Fruit fly (Drosophila melanogaster) Kc167 (cell line): ENCODE results near the gene CG12680.

Source experiments
- Myc ChIP-seq: fragments of >200 bp; optimal IDR thresholded peaks from 2 replicates; lab custom pipeline; 2017; ENCODE audit warnings: missing external identifiers
- Sin3A ChIP-seq: fragments of >200 bp; optimal IDR thresholded peaks from 2 replicates; lab custom pipeline; 2018; ENCODE audit warnings: missing external identifiers
- h ChIP-seq: fragments of >200 bp; optimal IDR thresholded peaks from 3 replicates; lab custom pipeline; 2018; ENCODE audit warnings: missing external identifiers
- insv ChIP-seq: fragments of >200 bp; optimal IDR thresholded peaks from 3 replicates; lab custom pipeline; 2018; ENCODE audit warnings: missing external identifiers
- psq ChIP-seq: fragments of >200 bp; optimal IDR thresholded peaks from 2 replicates; lab custom pipeline; 2017; ENCODE audit warnings: missing external identifiers
- ttk ChIP-seq: sonication (Bioruptor generic); optimal IDR thresholded peaks from 2 replicates; lab custom pipeline; 2017; ENCODE audit warnings: missing external identifiers

The CG12680 gene

DNA sequence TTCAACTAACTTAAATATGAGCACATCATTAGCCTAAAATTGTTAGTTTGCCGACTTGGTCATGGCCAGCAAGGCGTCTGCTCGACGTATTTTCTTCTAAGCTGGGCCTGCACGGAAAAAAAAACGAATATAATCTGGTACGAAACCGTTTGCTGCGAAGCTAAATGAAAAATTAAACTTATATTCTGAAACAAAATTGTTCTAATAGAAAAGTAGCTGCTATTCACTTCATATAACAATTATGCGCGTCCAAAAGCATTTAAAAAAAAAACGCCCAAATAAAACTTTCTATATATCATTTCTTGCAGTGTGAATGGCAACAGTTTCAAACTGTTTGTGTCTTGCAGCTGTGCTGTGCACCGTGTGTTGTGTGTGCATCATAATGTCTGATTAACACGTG lies 15.8 kb downstream of the CG12680 start:
- TF ChIP-seq Myc (no peak), ttk (lab: Kevin White, UChicago) (no peak), h (lab: Kevin White, UChicago) (no peak), insv (lab: Kevin White, UChicago) (no peak), psq (lab: Kevin White, UChicago) (no peak), Sin3A (no peak)

DNA sequence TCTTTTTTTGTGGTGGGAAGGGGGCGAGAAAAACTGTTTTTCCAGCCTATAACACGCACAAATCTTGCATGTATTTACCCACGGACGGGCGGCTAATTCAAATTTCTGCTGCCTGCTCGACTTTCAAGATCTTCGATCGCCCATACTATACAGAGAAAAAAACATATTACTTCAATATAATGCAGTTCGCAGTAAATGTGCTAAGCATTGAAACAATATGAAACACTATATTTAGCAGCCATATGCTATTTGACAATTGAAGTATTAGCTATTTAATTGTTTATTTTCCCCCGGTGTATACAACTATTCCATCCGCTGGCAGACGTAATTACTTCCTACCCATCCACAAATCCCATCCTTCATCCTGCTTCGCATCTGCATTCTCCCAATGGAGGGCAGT lies 17.4 kb downstream of the CG12680 start:
- no peak for TF ChIP-seq insv (lab: Kevin White, UChicago)

DNA sequence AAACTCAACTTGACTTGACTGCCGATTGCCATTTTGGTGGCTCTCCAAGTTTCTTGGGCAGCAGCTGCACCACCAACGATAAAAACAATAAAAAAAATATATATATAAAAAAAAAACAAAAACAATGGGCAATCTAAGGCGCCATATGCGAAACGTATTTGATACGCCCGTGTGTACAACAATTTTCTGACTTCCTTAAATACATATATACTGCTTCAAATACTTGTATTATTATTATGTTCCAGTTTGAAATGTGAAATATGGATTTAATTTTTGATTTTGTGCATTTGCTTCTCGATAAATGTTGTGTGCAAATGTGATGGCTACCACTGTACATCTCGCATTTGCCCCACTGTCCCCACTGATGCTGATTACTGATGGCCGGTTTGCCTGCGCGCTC lies 21.8 kb downstream of the CG12680 start:
- no peak for TF ChIP-seq h (lab: Kevin White, UChicago)
- no peak for TF ChIP-seq psq (lab: Kevin White, UChicago)
- no peak for TF ChIP-seq Myc
- TF ChIP-seq insv (lab: Kevin White, UChicago) = no peak
- TF ChIP-seq Sin3A = no peak
- TF ChIP-seq ttk (lab: Kevin White, UChicago) = no peak

DNA sequence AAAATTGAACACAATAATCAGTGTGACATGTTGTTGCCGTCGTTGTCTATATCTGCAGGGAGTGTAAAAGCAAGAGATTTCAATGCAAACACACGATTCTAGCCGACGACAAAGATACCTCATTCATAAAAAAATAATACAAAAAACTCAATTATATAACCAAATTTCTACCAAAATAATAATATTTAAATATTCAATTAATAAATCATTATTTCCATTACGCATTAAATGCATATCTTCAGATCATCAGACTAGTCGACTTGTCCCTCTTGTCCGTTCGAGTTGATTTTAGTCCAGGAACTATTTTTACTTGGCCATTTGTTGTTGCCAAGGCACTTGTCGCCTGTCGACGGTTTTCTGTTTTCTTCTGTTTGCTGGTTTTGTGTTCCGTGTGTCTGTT lies 22.8 kb downstream of the CG12680 start:
- TF ChIP-seq psq (lab: Kevin White, UChicago) = no peak
- no peak for TF ChIP-seq ttk (lab: Kevin White, UChicago)
- no peak for TF ChIP-seq Sin3A
- no peak for TF ChIP-seq Myc
- TF ChIP-seq insv (lab: Kevin White, UChicago) = no peak
- no peak for TF ChIP-seq h (lab: Kevin White, UChicago)

DNA sequence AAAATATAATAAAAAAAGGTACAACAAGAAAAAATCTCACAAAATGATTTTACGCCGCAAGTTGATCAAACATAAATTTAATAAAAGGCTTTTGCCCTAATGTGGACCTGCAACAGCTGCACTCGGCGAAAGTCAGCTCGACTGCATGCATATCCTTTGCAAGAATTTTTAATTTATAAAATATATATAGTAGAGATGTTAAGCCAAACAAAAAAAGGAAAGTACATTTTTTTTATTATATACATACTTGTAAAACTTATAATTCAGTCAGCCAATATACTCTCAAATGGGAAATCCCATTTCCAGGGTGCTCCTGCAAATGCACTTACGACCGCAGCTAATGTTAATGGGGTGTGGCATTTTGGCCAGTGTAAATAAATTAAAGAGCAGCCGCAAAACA lies 28.0 kb downstream of the CG12680 start:
- no peak for TF ChIP-seq h (lab: Kevin White, UChicago)
- no peak for TF ChIP-seq Sin3A
- TF ChIP-seq Myc = no peak
- TF ChIP-seq psq (lab: Kevin White, UChicago) = no peak
- no peak for TF ChIP-seq ttk (lab: Kevin White, UChicago)
- no peak for TF ChIP-seq insv (lab: Kevin White, UChicago)

DNA sequence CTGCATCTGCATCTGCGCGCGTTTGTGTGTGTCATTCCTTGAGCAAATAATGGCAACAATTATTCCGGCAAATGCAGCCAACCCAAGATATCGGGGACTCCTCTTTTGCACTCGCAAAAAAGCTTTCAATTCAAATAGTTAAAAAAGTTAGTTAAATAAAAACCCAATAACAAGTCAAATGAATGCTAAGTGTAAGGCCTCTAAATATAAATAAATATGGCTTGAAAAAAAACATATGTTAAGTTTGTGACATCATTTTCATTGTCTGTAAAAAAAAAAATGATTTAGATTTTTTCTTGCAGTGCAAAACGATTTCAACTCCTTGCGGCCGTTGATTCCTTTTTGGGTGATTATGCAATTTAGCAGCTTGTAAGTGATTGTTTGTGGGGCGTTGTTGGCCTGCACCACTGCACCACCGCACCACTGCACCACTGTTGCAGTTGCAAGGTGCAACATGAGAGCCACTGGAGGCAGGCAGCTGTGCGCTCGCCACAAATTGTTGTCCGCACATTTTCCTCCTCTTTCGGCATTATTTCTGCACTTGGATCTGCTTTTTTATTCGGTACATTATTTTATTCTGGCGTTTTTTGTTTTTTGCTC lies 28.9 kb downstream of the CG12680 start:
- TF ChIP-seq Sin3A = no peak

DNA sequence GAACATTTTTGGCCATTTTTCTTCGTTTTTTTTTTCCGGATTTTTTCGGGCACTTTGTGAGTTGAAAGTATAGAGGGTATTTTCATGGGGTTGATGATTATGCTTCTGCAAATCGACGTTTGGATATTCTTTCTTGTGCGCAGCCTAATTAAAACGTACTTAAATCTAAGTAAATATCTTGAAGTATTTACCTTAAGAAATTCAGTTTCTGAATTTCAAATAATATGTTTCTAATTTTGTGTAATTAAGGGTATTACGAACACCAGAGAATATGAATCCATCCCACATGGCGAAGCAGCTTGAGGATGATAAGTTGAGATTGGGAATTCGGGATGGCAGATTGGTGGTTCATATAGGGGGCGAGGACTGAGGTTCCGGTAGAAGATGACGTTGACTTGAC lies 29.4 kb downstream of the CG12680 start:
- no peak for TF ChIP-seq h (lab: Kevin White, UChicago)
- no peak for TF ChIP-seq psq (lab: Kevin White, UChicago)
- no peak for TF ChIP-seq ttk (lab: Kevin White, UChicago)
- no peak for TF ChIP-seq insv (lab: Kevin White, UChicago)
- no peak for TF ChIP-seq Myc
- TF ChIP-seq Sin3A = no peak

DNA sequence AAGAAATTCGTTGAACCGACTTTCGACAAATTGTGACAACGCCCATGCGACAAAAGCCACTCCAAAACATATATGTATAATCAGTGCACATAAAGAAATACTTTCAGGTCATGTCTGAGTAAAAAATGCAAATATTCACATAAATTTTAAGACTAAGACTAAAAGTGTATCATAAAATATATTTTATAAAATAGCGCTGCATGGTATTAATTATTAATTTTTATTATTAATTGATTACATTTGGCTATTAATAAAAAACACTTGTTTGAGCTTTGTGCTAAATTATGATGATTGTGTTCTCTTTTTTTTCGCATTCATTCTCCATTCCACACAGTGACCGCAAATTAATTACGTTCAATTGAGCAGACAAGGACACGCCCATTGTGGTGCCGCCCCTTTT lies 30.1 kb downstream of the CG12680 start:
- TF ChIP-seq Myc (no peak), Sin3A (no peak), ttk (lab: Kevin White, UChicago) (no peak), psq (lab: Kevin White, UChicago) (no peak), h (lab: Kevin White, UChicago) (no peak), insv (lab: Kevin White, UChicago) (no peak)

DNA sequence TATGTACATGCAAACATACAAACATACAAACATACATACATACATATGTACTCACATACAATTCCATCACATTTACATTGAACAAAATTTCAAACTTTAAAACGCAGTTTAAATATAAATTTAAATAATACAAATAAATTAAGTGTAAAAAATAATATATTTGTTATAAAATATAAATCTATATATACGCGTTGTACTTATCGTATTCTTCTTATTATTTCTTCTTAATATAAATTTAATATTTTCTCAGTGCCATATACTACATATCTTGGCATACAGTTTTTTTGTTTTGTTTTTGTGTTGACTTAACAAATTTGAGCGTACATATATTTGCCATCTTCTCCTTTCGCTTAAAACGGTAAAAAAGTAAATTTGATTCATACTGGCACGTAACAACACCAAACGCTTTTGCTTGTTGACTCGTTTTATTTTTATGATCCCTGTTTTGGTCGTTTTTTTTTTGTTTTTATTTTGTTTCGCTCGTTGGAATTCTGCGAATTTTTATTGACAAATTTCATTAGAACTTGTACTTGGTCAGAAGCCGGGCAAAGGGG lies 32.9 kb downstream of the CG12680 start:
- TF ChIP-seq ttk (lab: Kevin White, UChicago) = no peak

DNA sequence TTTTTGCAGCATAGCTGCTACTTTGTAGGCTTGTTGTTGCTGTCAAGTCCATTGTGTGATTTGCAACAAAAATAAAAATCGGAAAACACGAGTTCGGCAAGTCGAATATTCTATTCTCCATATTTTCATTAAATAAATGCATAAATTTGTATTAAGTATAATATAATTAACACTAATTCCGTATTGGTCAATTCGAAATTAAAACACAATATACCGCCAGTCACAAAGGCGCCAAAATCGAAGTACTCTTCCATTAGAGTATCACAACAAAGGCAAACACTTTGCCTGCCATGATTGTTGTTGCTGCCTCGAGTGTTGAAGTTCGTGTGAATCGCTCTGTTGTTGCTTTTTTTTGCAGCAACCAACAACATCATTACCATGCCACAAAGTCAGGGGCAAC lies 34.1 kb downstream of the CG12680 start:
- TF ChIP-seq Sin3A = no peak
- no peak for TF ChIP-seq psq (lab: Kevin White, UChicago)
- no peak for TF ChIP-seq insv (lab: Kevin White, UChicago)
- TF ChIP-seq h (lab: Kevin White, UChicago) = no peak
- TF ChIP-seq Myc = no peak
- no peak for TF ChIP-seq ttk (lab: Kevin White, UChicago)

DNA sequence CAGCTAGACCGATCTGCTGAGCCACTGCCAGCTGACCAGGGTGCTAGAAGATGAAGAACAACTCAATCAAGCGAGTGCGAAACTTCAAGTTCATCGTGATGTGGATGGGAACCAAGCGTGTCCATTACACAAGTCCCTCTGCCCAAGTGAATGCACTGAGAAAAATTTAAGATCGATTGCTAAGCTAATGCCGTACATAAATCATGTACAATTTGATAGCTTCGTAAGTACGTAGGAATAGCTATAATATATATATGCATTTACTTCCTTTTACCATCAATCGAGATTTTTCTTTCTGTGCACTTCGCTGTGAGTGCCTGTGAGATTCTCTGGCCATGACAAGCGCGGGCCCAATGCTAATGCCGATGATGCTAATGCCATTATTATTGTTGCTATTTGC lies 41.2 kb downstream of the CG12680 start:
- no peak for TF ChIP-seq Sin3A
- no peak for TF ChIP-seq insv (lab: Kevin White, UChicago)
- TF ChIP-seq ttk (lab: Kevin White, UChicago) = no peak
- TF ChIP-seq h (lab: Kevin White, UChicago) = no peak
- no peak for TF ChIP-seq Myc
- TF ChIP-seq psq (lab: Kevin White, UChicago) = no peak

DNA sequence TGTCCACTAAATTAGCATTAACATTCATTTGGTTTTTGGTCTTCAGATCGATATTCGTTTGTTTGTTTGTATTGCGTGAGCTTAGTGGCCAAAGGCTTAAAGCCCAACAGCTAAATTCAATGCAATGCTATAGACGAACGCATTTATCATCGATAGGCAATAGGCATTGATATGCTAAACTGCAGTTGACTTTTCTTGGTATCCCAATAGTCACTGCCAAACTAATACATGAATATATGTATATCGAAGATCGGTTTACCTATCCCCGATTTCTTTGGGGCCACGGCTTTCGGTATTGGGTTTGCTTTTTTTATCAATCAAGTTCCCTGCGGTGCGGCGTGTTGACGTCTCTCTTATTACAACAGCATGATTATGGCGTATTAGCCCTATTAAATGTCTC lies 42.9 kb downstream of the CG12680 start:
- TF ChIP-seq Sin3A (no peak), h (lab: Kevin White, UChicago) (no peak), Myc (no peak), psq (lab: Kevin White, UChicago) (no peak), ttk (lab: Kevin White, UChicago) (no peak), insv (lab: Kevin White, UChicago) (no peak)

DNA sequence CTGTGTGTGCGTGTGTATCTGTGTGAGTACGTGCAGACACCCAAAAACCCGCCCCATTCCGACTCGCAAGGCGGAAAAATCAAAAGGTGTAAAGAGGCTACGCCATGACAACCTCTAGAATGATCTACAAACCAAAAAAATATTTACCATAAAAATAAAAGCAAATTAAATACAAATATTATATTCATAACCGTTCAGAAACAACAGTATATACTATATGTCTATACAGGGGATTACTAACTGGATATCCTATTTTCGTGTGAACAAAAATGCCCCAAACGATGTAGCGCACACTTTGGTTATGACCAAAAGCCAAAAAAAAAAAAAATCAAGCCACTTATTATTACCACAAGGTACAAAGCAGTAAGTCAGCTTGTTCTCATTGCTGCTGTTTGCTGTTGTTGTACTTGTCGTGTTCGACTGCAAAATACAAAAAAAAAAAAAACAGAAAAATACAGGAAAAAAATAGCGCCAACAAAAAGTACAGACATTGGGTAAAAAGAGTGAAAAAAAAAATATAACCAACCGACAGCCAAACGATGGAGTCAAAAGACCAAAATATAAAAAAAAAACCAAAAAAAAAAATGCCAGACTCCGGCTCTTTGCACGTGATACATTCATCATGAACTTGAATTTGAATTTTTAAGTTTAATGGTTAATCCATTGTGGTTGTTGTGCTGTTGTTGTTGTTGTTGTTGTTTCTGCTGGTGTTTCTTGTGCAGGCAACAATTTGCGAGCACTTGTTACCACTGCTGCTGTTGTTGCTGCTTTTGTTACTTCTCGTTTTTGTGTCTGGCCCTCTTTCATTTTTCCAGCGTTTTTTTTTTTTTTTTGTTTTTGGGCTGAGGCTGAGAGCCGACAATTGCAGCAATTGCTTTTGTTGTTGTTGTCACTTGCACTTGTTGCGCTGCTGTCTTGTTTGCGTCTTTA lies 44.5 kb downstream of the CG12680 start:
- TF ChIP-seq insv (lab: Kevin White, UChicago) (no peak), Sin3A (no peak), Myc (no peak), ttk (lab: Kevin White, UChicago) (no peak), h (lab: Kevin White, UChicago) (no peak), psq (lab: Kevin White, UChicago) (no peak)
